Worm (Caenorhabditis elegans): Measurements from ENCODE around the gene ZC404.2.

The ZC404.2 gene

DNA sequence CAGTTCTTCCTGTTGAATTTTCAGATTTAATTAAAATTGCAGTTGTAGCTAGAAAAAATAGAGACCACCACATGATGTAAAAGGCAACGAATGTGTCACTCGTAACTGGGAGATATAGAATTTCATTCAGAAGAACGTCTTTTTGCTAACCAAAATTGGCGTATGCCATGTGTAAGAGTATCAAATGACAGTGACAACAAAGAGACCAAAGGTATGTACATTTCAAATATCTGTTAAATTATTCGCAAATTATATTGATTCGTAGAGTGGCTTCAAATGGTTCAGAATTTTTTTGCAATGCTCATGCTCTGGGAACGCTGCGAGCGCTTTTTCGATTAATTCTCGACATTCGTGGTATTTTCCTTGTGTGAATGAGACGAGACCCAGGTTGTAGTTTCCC is 25.4 kb upstream of the ZC404.2 start, which contains the start of gene T25F10.4:
Gene T25F10.4, minus strand, starts transcription at position 101 of the 400 bp plus-strand sequence.
- TF ChIP-seq ceh-9 (tag; optimal IDR thresholded peaks at IDR 0.05) (no peak), nhr-28 (tag; optimal IDR thresholded peaks at IDR 0.05) (no peak), fkh-10 (GFP tag; optimal IDR thresholded peaks at IDR 0.05) (no peak), elt-1 (tag; optimal IDR thresholded peaks at IDR 0.05) (no peak), ztf-11 (tag; optimal IDR thresholded peaks at IDR 0.05) (no peak), nhr-43 (tag; optimal IDR thresholded peaks at IDR 0.05; ENCODE audit: poor library complexity, severe bottlenecking) (no peak), nhr-25 (tag; optimal IDR thresholded peaks at IDR 0.05) (no peak), lin-15B (tag; optimal IDR thresholded peaks at IDR 0.05) (no peak), pha-4 (tag; optimal IDR thresholded peaks at IDR 0.05) (no peak), egl-5 (tag; optimal IDR thresholded peaks at IDR 0.05) (no peak), ceh-28 (tag; optimal IDR thresholded peaks at IDR 0.05) (no peak), nhr-11 (tag; optimal IDR thresholded peaks at IDR 0.05) (no peak), fkh-2 (tag; optimal IDR thresholded peaks at IDR 0.05) (no peak), elt-3 (tag; optimal IDR thresholded peaks at IDR 0.05) (no peak), hmg-11 (tag; optimal IDR thresholded peaks at IDR 0.05) (no peak), snpc-4 (tag; optimal IDR thresholded peaks at IDR 0.05) (no peak), ztf-4 (tag; optimal IDR thresholded peaks at IDR 0.05) (no peak), nhr-12 (tag; optimal IDR thresholded peaks at IDR 0.05) (no peak), nhr-237 (tag; optimal IDR thresholded peaks at IDR 0.05) (no peak)

- TF ChIP-seq eor-1 (tag; optimal IDR thresholded peaks at IDR 0.05) (no peak), nhr-28 (tag; optimal IDR thresholded peaks at IDR 0.05) (no peak)
Observed at ce11 chrV:6764972-6765371, 22.8 kb upstream of the ZC404.2 start, which contains the start of gene bbs-8. Gene bbs-8 (minus strand): TSS chrV:6765072.

- no peak for TF ChIP-seq nhr-12 (tag; optimal IDR thresholded peaks at IDR 0.05)
- no peak for TF ChIP-seq hmg-11 (tag; optimal IDR thresholded peaks at IDR 0.05)
Observed at ce11 chrV:6767576-6767975, 20.2 kb upstream of the ZC404.2 start.

ce11 chrV:6768452-6768929 is 19.3 kb upstream of the ZC404.2 start, which contains the start of the genes T25F10.1 and clik-1:
Gene T25F10.1 (plus strand): TSS chrV:6768502.
Gene clik-1 (minus strand): TSS chrV:6768732.
- TF ChIP-seq nfya-1 (tag; optimal IDR thresholded peaks at IDR 0.05; ENCODE audit: insufficient read depth) (peak; percentile 17), jun-1 (tag; optimal IDR thresholded peaks at IDR 0.05) (no peak)

DNA sequence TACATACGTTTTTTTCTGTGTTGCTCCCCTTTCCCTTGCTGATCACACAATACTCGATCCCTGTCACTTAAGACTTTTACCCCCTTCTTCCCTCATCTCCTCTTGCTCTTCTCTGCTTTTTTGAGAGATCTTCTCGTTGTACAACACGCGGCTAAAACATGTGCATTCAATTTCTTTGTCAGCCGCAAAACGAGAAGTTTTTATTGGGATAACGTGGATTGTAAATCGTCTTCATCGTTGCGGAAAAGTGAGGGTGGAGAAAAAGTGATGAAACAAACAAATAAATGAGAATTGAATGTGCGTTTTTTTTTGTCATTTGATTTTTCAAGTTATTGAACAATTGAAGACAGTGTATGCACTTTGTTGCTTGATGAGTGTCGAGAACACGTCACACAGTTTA is 18.3 kb upstream of the ZC404.2 start:
- TF ChIP-seq nhr-12 (tag; optimal IDR thresholded peaks at IDR 0.05) (no peak), nhr-77 (tag; optimal IDR thresholded peaks at IDR 0.05) (no peak), sea-2 (GFP tag; optimal IDR thresholded peaks at IDR 0.05) (no peak), pqm-1 (tag; optimal IDR thresholded peaks at IDR 0.05) (no peak), lin-15B (tag; optimal IDR thresholded peaks at IDR 0.05) (no peak), nhr-28 (tag; optimal IDR thresholded peaks at IDR 0.05) (no peak), elt-1 (tag; optimal IDR thresholded peaks at IDR 0.05) (no peak), jun-1 (tag; optimal IDR thresholded peaks at IDR 0.05) (no peak), nhr-25 (tag; optimal IDR thresholded peaks at IDR 0.05) (no peak), nhr-43 (tag; optimal IDR thresholded peaks at IDR 0.05; ENCODE audit: poor library complexity, severe bottlenecking) (no peak), lin-39 (tag; optimal IDR thresholded peaks at IDR 0.05) (no peak), ceh-28 (tag; optimal IDR thresholded peaks at IDR 0.05) (no peak), ceh-82 (tag; optimal IDR thresholded peaks at IDR 0.05) (no peak), elt-2 (tag; optimal IDR thresholded peaks at IDR 0.05) (no peak), fkh-2 (tag; optimal IDR thresholded peaks at IDR 0.05) (no peak), ztf-4 (tag; optimal IDR thresholded peaks at IDR 0.05) (no peak), aly-2 (tag; optimal IDR thresholded peaks at IDR 0.05) (no peak)

ce11 chrV:6771645-6772044 is 16.1 kb upstream of the ZC404.2 start, which contains the start of gene srh-30:
Gene srh-30 (minus strand): TSS chrV:6771745.
- no peak for TF ChIP-seq nhr-23 (tag; optimal IDR thresholded peaks at IDR 0.05)
- no peak for TF ChIP-seq elt-2 (tag; optimal IDR thresholded peaks at IDR 0.05)
- no peak for TF ChIP-seq ceh-82 (tag; optimal IDR thresholded peaks at IDR 0.05)
- no peak for TF ChIP-seq mdl-1 (tag; optimal IDR thresholded peaks at IDR 0.05)
- no peak for TF ChIP-seq daf-12 (tag; optimal IDR thresholded peaks at IDR 0.05)
- no peak for TF ChIP-seq nhr-43 (tag; optimal IDR thresholded peaks at IDR 0.05; ENCODE audit: poor library complexity, severe bottlenecking)
- TF ChIP-seq nhr-11 (tag; optimal IDR thresholded peaks at IDR 0.05), result no peak
- no peak for TF ChIP-seq lin-15B (tag; optimal IDR thresholded peaks at IDR 0.05)
- no peak for TF ChIP-seq mml-1 (tag; optimal IDR thresholded peaks at IDR 0.05)
- TF ChIP-seq zag-1 (tag; optimal IDR thresholded peaks at IDR 0.05), result no peak
- TF ChIP-seq nhr-25 (tag; optimal IDR thresholded peaks at IDR 0.05), result no peak
- no peak for TF ChIP-seq lin-39 (tag; optimal IDR thresholded peaks at IDR 0.05)
- no peak for TF ChIP-seq tbx-2 (tag; optimal IDR thresholded peaks at IDR 0.05)
- TF ChIP-seq pha-4 (tag; optimal IDR thresholded peaks at IDR 0.05), result no peak
- no peak for TF ChIP-seq snpc-4 (tag; optimal IDR thresholded peaks at IDR 0.05)
- TF ChIP-seq jun-1 (tag; optimal IDR thresholded peaks at IDR 0.05), result no peak
- no peak for TF ChIP-seq eor-1 (tag; optimal IDR thresholded peaks at IDR 0.05)
- no peak for TF ChIP-seq nhr-237 (tag; optimal IDR thresholded peaks at IDR 0.05)
- no peak for TF ChIP-seq lsy-12 (tag; optimal IDR thresholded peaks at IDR 0.05)
- TF ChIP-seq fkh-10 (GFP tag; optimal IDR thresholded peaks at IDR 0.05), result no peak
